Worm (Caenorhabditis elegans) whole organism, mixed stage, embryonic: ENCODE results near the gene ceh-57.

Source experiments
- elt-3 ChIP-seq: fragments of 150-350 bp; optimal IDR thresholded peaks from 2 replicates; lab custom pipeline; 2014; ENCODE audit warnings: missing biosample characterization, missing genetic modification characterization
- ham-2 ChIP-seq: fragments of 200-800 bp; sonication (Bioruptor generic); optimal IDR thresholded peaks from 2 replicates; lab custom pipeline; 2018; ENCODE audit warnings: mild to moderate bottlenecking, missing genetic modification characterization, missing compliant biosample characterization
- lsy-2 ChIP-seq: fragments of 150-350 bp; optimal IDR thresholded peaks from 2 replicates; lab custom pipeline; 2014; ENCODE audit warnings: missing biosample characterization, missing genetic modification characterization
- mab-5 ChIP-seq: fragments of 150-350 bp; optimal IDR thresholded peaks from 2 replicates; lab custom pipeline; 2014; ENCODE audit warnings: missing biosample characterization, missing genetic modification characterization
- sptf-1 ChIP-seq: sonication (generic microtip); optimal IDR thresholded peaks from 2 replicates; lab custom pipeline; 2017; ENCODE audit warnings: mild to moderate bottlenecking, missing genetic modification characterization, moderate library complexity, missing compliant biosample characterization
- unc-39 ChIP-seq: fragments of 150-350 bp; optimal IDR thresholded peaks from 2 replicates; lab custom pipeline; 2014; ENCODE audit warnings: missing biosample characterization, missing genetic modification characterization
- unc-62 ChIP-seq: fragments of 150-350 bp; optimal IDR thresholded peaks from 2 replicates; lab custom pipeline; 2014; ENCODE audit warnings: missing biosample characterization, missing genetic modification reagents, missing genetic modification characterization

ce11 chrII:10395303-10395757, 28.2 kb upstream of the ceh-57 start, which contains the start of gene T09F3.4:
- TF ChIP-seq sptf-1 (tag; lab: Kevin White, UChicago): no peak
- no peak for TF ChIP-seq mab-5
- no peak for TF ChIP-seq unc-39
- TF ChIP-seq unc-62 (GFP tag; lab: Kevin White, UChicago): no peak
- peak; percentile 11 for TF ChIP-seq lsy-2 (tag; lab: Kevin White, UChicago)
- no peak for TF ChIP-seq elt-3
- no peak for TF ChIP-seq ham-2
